Worm (Caenorhabditis elegans) whole organism, midembryonic: ENCODE data around the gene scl-25.

ENCODE experiments used
- T22C8.4 ChIP-seq: fragments of 200-800 bp; sonication (Bioruptor generic); IDR thresholded peaks from 2 replicates; pipeline ENCODE4 v1.3.6; 2022; ENCODE audit warnings: missing genetic modification characterization, missing compliant biosample characterization
- cog-1 ChIP-seq: sonication (generic microtip); optimal IDR thresholded peaks from 2 replicates; lab custom pipeline; 2016; ENCODE audit warnings: missing genetic modification characterization, missing compliant biosample characterization
- flt-1 ChIP-seq: fragments of 200-800 bp; sonication (Bioruptor generic); IDR thresholded peaks from 2 replicates; pipeline ENCODE4 v1.3.6; 2022; ENCODE audit warnings: missing genetic modification characterization, missing compliant biosample characterization
- klf-2 ChIP-seq: fragments of 200-800 bp; sonication (Bioruptor generic); conservative IDR thresholded peaks from 2 replicates; pipeline ENCODE4 v1.3.6; 2022; ENCODE audit warnings: missing genetic modification reagents, missing genetic modification characterization, missing compliant biosample characterization
- tab-1 ChIP-seq: fragments of 200-800 bp; sonication (Bioruptor generic); IDR thresholded peaks from 2 replicates; pipeline ENCODE4 v1.3.6; 2022; ENCODE audit warnings: missing genetic modification characterization, missing compliant biosample characterization
- ztf-23 ChIP-seq: fragments of 200-800 bp; sonication (Bioruptor generic); IDR thresholded peaks from 2 replicates; pipeline ENCODE4 v1.3.6; 2022; ENCODE audit warnings: missing genetic modification reagents, missing genetic modification characterization, missing compliant biosample characterization
- ztf-29 ChIP-seq: fragments of 200-800 bp; sonication (Bioruptor generic); IDR thresholded peaks from 2 replicates; pipeline ENCODE4 v1.3.6; 2022; ENCODE audit warnings: missing genetic modification reagents, missing genetic modification characterization, missing compliant biosample characterization

DNA sequence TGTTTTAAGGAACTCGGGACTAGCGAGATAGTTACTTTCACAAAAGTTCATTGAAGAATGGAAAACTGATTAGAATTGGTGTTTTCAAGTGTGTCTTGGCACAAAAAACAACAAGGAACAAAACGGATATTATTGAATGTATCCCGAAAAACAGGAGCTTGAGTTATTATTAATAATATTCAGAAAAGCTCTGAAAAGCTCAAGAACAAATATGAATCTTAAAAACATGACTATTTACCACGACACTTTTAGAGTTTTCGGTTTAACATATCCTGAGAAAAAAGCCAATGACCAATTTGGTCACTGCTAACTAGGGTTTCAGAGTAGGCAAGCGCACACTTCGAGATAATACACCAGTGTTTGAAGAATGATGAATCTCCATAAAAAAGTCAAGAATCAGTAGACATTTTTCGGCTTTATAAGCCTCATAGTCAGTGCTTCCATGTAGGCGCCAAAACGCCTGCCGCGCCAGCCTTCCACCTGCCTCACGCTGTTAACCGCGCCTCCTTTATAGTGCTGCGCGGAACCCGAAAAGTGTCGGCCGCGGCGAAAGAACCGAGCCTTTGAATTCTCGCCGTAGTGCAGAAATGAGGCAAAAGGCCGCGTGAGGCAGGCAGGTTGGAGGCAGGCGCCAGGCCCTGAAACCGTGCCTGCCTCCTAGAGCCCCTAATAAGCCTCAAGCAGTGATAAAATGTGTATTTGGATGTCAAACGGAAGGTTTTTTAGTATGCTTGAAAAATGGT, 13.3 kb upstream of the scl-25 start, which contains the start of gene srh-236:
- TF ChIP-seq tab-1 (GFP tag; lab: Robert Waterston, UW) (no peak), flt-1 (GFP tag; lab: Robert Waterston, UW) (no peak), ztf-29 (no peak), T22C8.4 (no peak), klf-2 (no peak), ztf-23 (no peak), cog-1 (tag; lab: Kevin White, UChicago) (no peak)
